In the genomic region with DNA sequence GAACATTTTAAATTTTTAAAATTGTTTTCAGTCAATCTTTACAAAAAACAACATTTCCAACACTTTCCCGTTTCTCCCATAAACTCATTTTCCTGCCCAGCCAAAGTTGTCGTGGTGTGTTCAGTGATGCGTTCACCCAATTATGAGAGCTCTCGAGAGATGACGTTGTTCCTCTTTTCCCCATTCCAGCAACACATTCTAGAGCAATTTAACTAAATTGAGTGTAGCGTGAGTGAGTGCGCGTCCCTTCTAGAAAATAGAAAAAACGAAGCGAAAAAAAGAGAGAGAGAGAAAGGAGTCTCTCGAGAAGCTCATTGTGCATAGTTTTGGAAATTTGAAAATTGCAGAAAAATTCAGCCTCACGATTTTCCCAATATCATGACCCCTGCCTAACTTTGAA, we compare ENCODE assay signal across 7 worm cellular contexts.
TF ChIP-seq lines count a peak whose summit lies in the region.

No protein-coding gene starts in this region.

TF ChIP-seq in whole organism, L1 larva, 84 proteins besides CTCF, POLR2A, EP300 and RAD21:
- TF ChIP-seq aly-2 (tag; optimal IDR thresholded peaks at IDR 0.05; lab: Kevin White, UChicago), result no peak
- no peak for TF ChIP-seq ceh-90 (tag; optimal IDR thresholded peaks at IDR 0.05; lab: Kevin White, UChicago)
- TF ChIP-seq lin-14 (GFP tag; optimal IDR thresholded peaks at IDR 0.05; lab: Kevin White, UChicago), result peak; percentile 68
- TF ChIP-seq nhr-71 (tag; optimal IDR thresholded peaks at IDR 0.05; lab: Kevin White, UChicago), result peak; percentile 16
- peak in 1 of 2 experiments; percentile 12 for TF ChIP-seq lsy-2 (tag; optimal IDR thresholded peaks at IDR 0.05; lab: Kevin White, UChicago)
- TF ChIP-seq unc-30 (tag; optimal IDR thresholded peaks at IDR 0.05; lab: Kevin White, UChicago), result no peak
- no peak for TF ChIP-seq F16B12.6 (tag; optimal IDR thresholded peaks at IDR 0.05; lab: Kevin White, UChicago)
- TF ChIP-seq fkh-10 (GFP tag; optimal IDR thresholded peaks at IDR 0.05; lab: Kevin White, UChicago), result peak; percentile 22
- no peak for TF ChIP-seq hpl-2 (GFP tag; optimal IDR thresholded peaks at IDR 0.05; lab: Kevin White, UChicago)

TF ChIP-seq in whole organism, L2 larva, 48 proteins besides CTCF, POLR2A, EP300 and RAD21:
- TF ChIP-seq C34F6.9 (tag; optimal IDR thresholded peaks at IDR 0.05; lab: Kevin White, UChicago) (peak; percentile 31), mbf-1 (tag; optimal IDR thresholded peaks at IDR 0.05; lab: Kevin White, UChicago) (no peak), crh-2 (tag; optimal IDR thresholded peaks at IDR 0.05; lab: Kevin White, UChicago) (peak; percentile 6)

TF ChIP-seq in whole organism, L3 larva, 47 proteins besides CTCF, POLR2A, EP300 and RAD21 (continues in another document):
- TF ChIP-seq ceh-28 (tag; optimal IDR thresholded peaks at IDR 0.05; lab: Kevin White, UChicago) (no peak), fos-1 (tag; optimal IDR thresholded peaks at IDR 0.05; lab: Kevin White, UChicago) (no peak), skn-1 (tag; optimal IDR thresholded peaks at IDR 0.05; lab: Kevin White, UChicago) (no peak), ceh-9 (tag; optimal IDR thresholded peaks at IDR 0.05; lab: Kevin White, UChicago) (no peak), ceh-16 (tag; optimal IDR thresholded peaks at IDR 0.05; lab: Kevin White, UChicago) (no peak), lin-39 (tag; optimal IDR thresholded peaks at IDR 0.05; lab: Kevin White, UChicago) (no peak), aly-2 (tag; optimal IDR thresholded peaks at IDR 0.05; lab: Kevin White, UChicago) (no peak), nfya-1 (tag; optimal IDR thresholded peaks at IDR 0.05; lab: Kevin White, UChicago; ENCODE audit: insufficient read depth) (peak; percentile 28), nhr-76 (tag; optimal IDR thresholded peaks at IDR 0.05; lab: Kevin White, UChicago) (no peak), snpc-4 (tag; optimal IDR thresholded peaks at IDR 0.05; lab: Kevin White, UChicago) (no peak), fkh-10 (GFP tag; optimal IDR thresholded peaks at IDR 0.05; lab: Kevin White, UChicago) (peak; percentile 36), eor-1 (tag; optimal IDR thresholded peaks at IDR 0.05; lab: Kevin White, UChicago) (no peak), unc-39 (tag; optimal IDR thresholded peaks at IDR 0.05; lab: Kevin White, UChicago) (no peak), zag-1 (tag; optimal IDR thresholded peaks at IDR 0.05; lab: Kevin White, UChicago) (no peak), nhr-67 (tag; optimal IDR thresholded peaks at IDR 0.05; lab: Kevin White, UChicago) (no peak), sea-2 (GFP tag; optimal IDR thresholded peaks at IDR 0.05; lab: Kevin White, UChicago) (no peak)

TF ChIP-seq in whole organism, L4 larva, 104 proteins besides CTCF, POLR2A, EP300 and RAD21:
- TF ChIP-seq aha-1 (tag; lab: Kevin White, UChicago) (peak; percentile 14), ctbp-1 (GFP tag; IDR thresholded peaks at IDR 0.05; lab: Robert Waterston, UW) (0 out of 2 replicates have a peak, but pooled peaks have one; percentile 55), lsy-2 (tag; optimal IDR thresholded peaks at IDR 0.05; lab: Kevin White, UChicago) (peak in 1 of 2 experiments; percentile 46), ces-1 (GFP tag; optimal IDR thresholded peaks at IDR 0.05; lab: Kevin White, UChicago) (peak; percentile 86), tag-97 (GFP tag; IDR thresholded peaks at IDR 0.05; lab: Robert Waterston, UW) (no peak), saeg-2 (GFP tag; IDR thresholded peaks at IDR 0.05; lab: Robert Waterston, UW) (no peak), fkh-10 (GFP tag; optimal IDR thresholded peaks at IDR 0.05; lab: Kevin White, UChicago) (peak; percentile 62)

TF ChIP-seq in whole organism, late embryonic, 69 proteins besides CTCF, POLR2A, EP300 and RAD21:
- TF ChIP-seq T23F11.4 (GFP tag; optimal IDR thresholded peaks at IDR 0.05; lab: Kevin White, UChicago) (no peak), unc-42 (tag; optimal IDR thresholded peaks at IDR 0.05; lab: Kevin White, UChicago) (peak; percentile 21)

TF ChIP-seq in whole organism, mixed stage, embryonic, 35 proteins besides CTCF, POLR2A, EP300 and RAD21:
- TF ChIP-seq ces-1 (GFP tag; optimal IDR thresholded peaks at IDR 0.05; lab: Kevin White, UChicago) (peak; percentile 21), tbx-8 (GFP tag; optimal IDR thresholded peaks at IDR 0.05; lab: Kevin White, UChicago) (no peak), nhr-237 (tag; optimal IDR thresholded peaks at IDR 0.05; lab: Kevin White, UChicago) (no peak), elt-1 (tag; optimal IDR thresholded peaks at IDR 0.05; lab: Kevin White, UChicago; ENCODE audit: borderline replicate concordance, insufficient read depth) (no peak)
TF ChIP-seq in whole organism, mixed stage, embryonic: peak in this region for 1.

TF ChIP-seq in whole organism, young adult, 124 proteins besides CTCF, POLR2A, EP300 and RAD21:
- TF ChIP-seq ceh-27 (GFP tag; optimal IDR thresholded peaks at IDR 0.05; lab: Kevin White, UChicago), result peak; percentile 35
- no peak for TF ChIP-seq madf-8 (GFP tag; conservative IDR thresholded peaks at IDR 0.05; lab: Robert Waterston, UW)
- TF ChIP-seq ceh-40 (GFP tag; IDR thresholded peaks at IDR 0.05; lab: Robert Waterston, UW), result no peak
